Fruit fly (Drosophila melanogaster): ENCODE results near the gene CG3402.

Gene CG3402

DNA sequence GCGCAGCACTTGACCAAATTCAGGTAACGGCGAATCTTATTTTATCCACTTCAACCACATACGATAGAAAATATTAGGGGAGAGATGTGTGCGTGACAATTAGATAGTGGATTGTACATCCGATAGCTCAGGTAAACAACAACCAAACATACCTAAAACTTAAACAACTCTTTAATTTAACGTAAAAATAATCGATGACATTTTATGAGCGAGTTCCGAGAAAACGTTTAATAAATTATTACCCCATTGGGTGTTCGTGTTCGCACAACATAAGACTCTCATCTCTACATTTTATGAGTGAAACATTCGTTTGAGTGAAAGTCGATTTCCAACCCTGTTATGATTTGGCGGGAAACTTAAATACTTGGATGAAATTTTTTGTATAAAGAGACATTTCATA is 27.6 kb upstream of the CG3402 start, which contains the start of gene CG17129 (continued):
- TF ChIP-seq en (GFP tag; optimal IDR thresholded peaks at IDR 0.05) (peak; percentile 50), bsh (GFP tag; optimal IDR thresholded peaks at IDR 0.05) (peak in 1 of 2 experiments; percentile 74), CG18764 (GFP tag; optimal IDR thresholded peaks at IDR 0.05) (peak; percentile 61), NFAT (GFP tag; IDR thresholded peaks at IDR 0.05) (peak; percentile 64), CG31224 (GFP tag; IDR thresholded peaks at IDR 0.05) (peak; percentile 58), tap (tag; optimal IDR thresholded peaks at IDR 0.05) (peak; percentile 53), CG6654 (GFP tag; optimal IDR thresholded peaks at IDR 0.05) (no peak), insv (GFP tag; optimal IDR thresholded peaks at IDR 0.05) (peak in 1 of 2 experiments; percentile 34), corto (GFP tag; optimal IDR thresholded peaks at IDR 0.05) (peak; percentile 25), pb (GFP tag; optimal IDR thresholded peaks at IDR 0.05) (peak; percentile 46), CG2712 (tag; optimal IDR thresholded peaks at IDR 0.05) (peak; percentile 86), CG10267 (tag; optimal IDR thresholded peaks at IDR 0.05) (peak; percentile 89), Dip3 (GFP tag; optimal IDR thresholded peaks at IDR 0.05) (peak; percentile 77), CG7745 (tag; optimal IDR thresholded peaks at IDR 0.05) (no peak), ftz-f1 (GFP tag; optimal IDR thresholded peaks at IDR 0.05) (no peak), CG7928 (GFP tag; optimal IDR thresholded peaks at IDR 0.05) (peak; percentile 90), p53 (GFP tag; optimal IDR thresholded peaks at IDR 0.05) (no peak), CG11695 (GFP tag; IDR thresholded peaks at IDR 0.05) (peak; percentile 63; the same call in 1 of the 3 replicates), CG6272 (GFP tag; IDR thresholded peaks at IDR 0.05) (peak; percentile 89), ci (GFP tag; IDR thresholded peaks at IDR 0.05) (peak; percentile 87), Mrtf (GFP tag; IDR thresholded peaks at IDR 0.05) (peak; percentile 53; the same call in 2 of the 3 replicates), CG32767 (GFP tag; IDR thresholded peaks at IDR 0.05) (0 out of 2 replicates have a peak, but pooled peaks have one; percentile 41), CG1603 (tag; optimal IDR thresholded peaks at IDR 0.05) (peak; percentile 87), CG6683 (GFP tag; optimal IDR thresholded peaks at IDR 0.05) (peak; percentile 14), CG13624 (GFP tag; optimal IDR thresholded peaks at IDR 0.05) (peak; percentile 85), pzg (GFP tag; optimal IDR thresholded peaks at IDR 0.05) (peak; percentile 66), Hr51 (GFP tag; optimal IDR thresholded peaks at IDR 0.05) (peak; percentile 50 to 61), NfI (GFP tag; optimal IDR thresholded peaks at IDR 0.05) (peak; percentile 63), CG13123 (GFP tag; optimal IDR thresholded peaks at IDR 0.05) (peak; percentile 48), CG8765 (GFP tag; IDR thresholded peaks at IDR 0.05) (0 out of 2 replicates have a peak, but pooled peaks have one; percentile 31), gsb-n (tag; optimal IDR thresholded peaks at IDR 0.05) (peak; percentile 45), Taf1 (GFP tag; IDR thresholded peaks at IDR 0.05) (peak; percentile 57; the same call in 1 of the 2 replicates), Hsf (GFP tag; optimal IDR thresholded peaks at IDR 0.05) (peak; percentile 71), CG8924 (tag; optimal IDR thresholded peaks at IDR 0.05) (peak; percentile 67), Mes4 (GFP tag; optimal IDR thresholded peaks at IDR 0.05) (peak; percentile 72), run (tag; optimal IDR thresholded peaks at IDR 0.05) (no peak), maf-S (GFP tag; optimal IDR thresholded peaks at IDR 0.05) (peak; percentile 67), CG4328 (GFP tag; optimal IDR thresholded peaks at IDR 0.05) (peak; percentile 69), CG33557 (GFP tag; optimal IDR thresholded peaks at IDR 0.05) (peak; percentile 69), CG15601 (tag; optimal IDR thresholded peaks at IDR 0.05) (peak; percentile 82), rib (GFP tag; IDR thresholded peaks at IDR 0.05) (peak; percentile 43; the same call in 1 of the 2 replicates), CG12236 (GFP tag; optimal IDR thresholded peaks at IDR 0.05) (peak; percentile 74), sug (tag; optimal IDR thresholded peaks at IDR 0.05) (no peak), CG11696 (GFP tag; IDR thresholded peaks at IDR 0.05) (peak; percentile 33; the same call in 1 of the 2 replicates), knrl (GFP tag; IDR thresholded peaks at IDR 0.05; ENCODE audit: partially characterized antibody) (peak; percentile 98), CG6689 (GFP tag; IDR thresholded peaks at IDR 0.05) (peak; percentile 84), dmrt11E (tag; optimal IDR thresholded peaks at IDR 0.05) (peak; percentile 69), Ada2b (GFP tag; IDR thresholded peaks at IDR 0.05) (peak; percentile 74), chif (GFP tag; optimal IDR thresholded peaks at IDR 0.05) (peak; percentile 64 to 81), CG9609 (GFP tag; optimal IDR thresholded peaks at IDR 0.05) (peak; percentile 78)

Data from whole organism, embryonic.